Worm (Caenorhabditis elegans) whole organism, L1 larva: Measurements from ENCODE around the gene dhgd-1.

Experiments used
- efl-1 ChIP-seq, 4 experiments: fragments of 150-350 bp; optimal IDR thresholded peaks in 3 of 4; peaks in 1 of 4; 1 replicate in 1 of 4; 2 replicates in 3 of 4; lab custom pipeline; 2014; ENCODE audit warnings: missing biosample characterization in 2 of 4, missing genetic modification characterization in 2 of 4, missing genetic modification reagents in 2 of 4
- fkh-4 ChIP-seq: sonication (generic microtip); optimal IDR thresholded peaks from 2 replicates; lab custom pipeline; 2016; ENCODE audit warnings: missing compliant biosample characterization, missing genetic modification characterization, borderline replicate concordance
- lir-3 ChIP-seq: sonication (generic microtip); optimal IDR thresholded peaks from 2 replicates; lab custom pipeline; 2016; ENCODE audit warnings: mild to moderate bottlenecking, missing genetic modification characterization, moderate library complexity, missing compliant biosample characterization; ENCODE audit not compliant: poor library complexity

DNA sequence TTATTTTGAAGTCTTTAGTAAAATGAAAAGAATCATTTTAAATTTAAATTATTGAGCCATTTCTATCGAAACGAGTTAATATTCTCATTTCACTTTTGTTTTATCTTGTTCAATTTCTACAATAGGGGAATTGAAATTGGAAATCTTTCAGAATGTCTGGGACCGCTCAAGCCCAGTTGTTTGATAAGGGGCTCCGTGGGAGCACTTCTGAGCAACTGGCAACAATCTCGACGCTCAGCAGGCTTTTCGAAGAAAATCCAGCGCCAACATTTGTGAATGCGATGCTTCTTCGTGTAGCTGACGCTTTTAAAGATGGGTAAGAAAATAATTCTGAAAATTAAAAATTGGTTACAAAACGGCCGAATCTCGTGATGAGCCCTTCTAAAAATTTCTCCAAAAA lies 30.8 kb upstream of the dhgd-1 start, which contains the start of gene ints-7:
- TF ChIP-seq efl-1 (optimal IDR thresholded peaks at IDR 0.05; lab: Kevin White, UChicago) (no peak), efl-1 (GFP tag; optimal IDR thresholded peaks at IDR 0.05 in 1 of 2; lab: Kevin White, UChicago) (no peak), fkh-4 (tag; lab: Kevin White, UChicago) (no peak), lir-3 (no peak)
